Fruit fly (Drosophila melanogaster) whole organism, embryonic: ENCODE measurements around the gene CG46317.
A peak's percentile ranks its signal among the peaks of the same experiment; 100 is the strongest.

Source experiments
- Atf3 ChIP-seq: fragments of 200-800 bp; sonication (Bioruptor generic); optimal IDR thresholded peaks from 3 replicates; lab custom pipeline; 2016; ENCODE audit warnings: missing biosample characterization, missing genetic modification characterization
- C15 ChIP-seq: fragments of 200-800 bp; sonication (Bioruptor generic); IDR thresholded peaks from 3 replicates; pipeline ENCODE4 v1.3.6; 2022; ENCODE audit warnings: missing biosample characterization, missing genetic modification characterization
- CG10209 ChIP-seq: fragments of 200-800 bp; sonication (Bioruptor generic); optimal IDR thresholded peaks from 3 replicates; lab custom pipeline; 2017; ENCODE audit warnings: missing biosample characterization, mild to moderate bottlenecking, missing genetic modification characterization, missing genetic modification reagents
- CG11398 ChIP-seq: fragments of 200-800 bp; sonication (Bioruptor generic); optimal IDR thresholded peaks from 2 replicates; lab custom pipeline; 2016; ENCODE audit warnings: missing biosample characterization, missing genetic modification characterization
- CG13424 ChIP-seq: fragments of 200-800 bp; sonication (Bioruptor generic); optimal IDR thresholded peaks from 2 replicates; lab custom pipeline; 2019; ENCODE audit warnings: missing biosample characterization, mild to moderate bottlenecking, missing genetic modification characterization, moderate library complexity
- CG13624 ChIP-seq: fragments of 200-800 bp; sonication (Bioruptor generic); optimal IDR thresholded peaks from 2 replicates; lab custom pipeline; 2016; ENCODE audit warnings: missing biosample characterization, missing genetic modification characterization
- CG14441 ChIP-seq: fragments of 200-800 bp; sonication (Bioruptor generic); IDR thresholded peaks from 2 replicates; pipeline ENCODE4 v1.3.6; 2022; ENCODE audit warnings: missing biosample characterization, missing genetic modification characterization
- CG14710 ChIP-seq: fragments of 200-800 bp; sonication (Bioruptor generic); optimal IDR thresholded peaks from 3 replicates; lab custom pipeline; 2019; ENCODE audit warnings: missing biosample characterization, mild to moderate bottlenecking, missing genetic modification characterization, moderate library complexity
- CG16863 ChIP-seq: fragments of 200-800 bp; sonication (Bioruptor generic); optimal IDR thresholded peaks from 3 replicates; lab custom pipeline; 2016; ENCODE audit warnings: missing biosample characterization, missing genetic modification characterization
- CG17359 ChIP-seq: fragments of 200-800 bp; sonication (Bioruptor generic); optimal IDR thresholded peaks from 3 replicates; lab custom pipeline; 2018; ENCODE audit warnings: missing biosample characterization, mild to moderate bottlenecking, missing genetic modification characterization, moderate library complexity
- CG18619 ChIP-seq: fragments of 200-800 bp; sonication (Bioruptor generic); optimal IDR thresholded peaks from 3 replicates; lab custom pipeline; 2017; ENCODE audit warnings: missing biosample characterization, mild to moderate bottlenecking, missing genetic modification characterization
- CG34376 ChIP-seq: fragments of 200-800 bp; sonication (Bioruptor generic); optimal IDR thresholded peaks from 2 replicates; lab custom pipeline; 2018; ENCODE audit warnings: missing biosample characterization, mild to moderate bottlenecking, missing genetic modification characterization
- CG3847 ChIP-seq: fragments of 200-800 bp; sonication (Bioruptor generic); IDR thresholded peaks from 2 replicates; pipeline ENCODE4 v1.3.6; 2022; ENCODE audit warnings: missing biosample characterization, missing genetic modification characterization
- CG42726 ChIP-seq: fragments of 200-800 bp; sonication (Bioruptor generic); IDR thresholded peaks from 2 replicates; pipeline ENCODE4 v1.3.6; 2022; ENCODE audit warnings: missing biosample characterization, missing genetic modification characterization; ENCODE audit not compliant: partially characterized antibody
- CG4404 ChIP-seq: fragments of 200-800 bp; sonication (Bioruptor generic); IDR thresholded peaks from 2 replicates; pipeline ENCODE4 v1.3.6; 2022; ENCODE audit warnings: missing biosample characterization, missing genetic modification characterization
- CG6791 ChIP-seq: fragments of 200-800 bp; sonication (Bioruptor generic); IDR thresholded peaks from 3 replicates; pipeline ENCODE4 v1.3.6; 2022; ENCODE audit warnings: missing biosample characterization, missing genetic modification characterization; ENCODE audit not compliant: partially characterized antibody
- CG8290 ChIP-seq, 3 experiments: fragments of 200-800 bp; sonication (Bioruptor generic); optimal IDR thresholded peaks; 2 replicates each; lab custom pipeline; 2016 to 2019; ENCODE audit warnings: missing biosample characterization in 3 of 3, missing genetic modification characterization in 3 of 3, mild to moderate bottlenecking in 2 of 3, moderate library complexity in 1 of 3
- Dp ChIP-seq: fragments of 200-800 bp; sonication (Bioruptor generic); optimal IDR thresholded peaks from 2 replicates; lab custom pipeline; 2018; ENCODE audit warnings: missing biosample characterization, mild to moderate bottlenecking, missing genetic modification characterization, moderate library complexity
- Lhr ChIP-seq: fragments of 200-800 bp; sonication (Bioruptor generic); optimal IDR thresholded peaks from 3 replicates; lab custom pipeline; 2017; ENCODE audit warnings: mild to moderate bottlenecking, missing biosample characterization, missing genetic modification reagents, missing genetic modification characterization
- Lim3 ChIP-seq: fragments of 200-800 bp; sonication (Bioruptor generic); IDR thresholded peaks from 2 replicates; pipeline ENCODE4 v1.3.6; 2022; ENCODE audit warnings: missing biosample characterization, missing genetic modification characterization
- Mrtf ChIP-seq: fragments of 200-800 bp; sonication (Bioruptor generic); IDR thresholded peaks from 3 replicates; pipeline ENCODE4 v1.3.6; 2022; ENCODE audit warnings: missing biosample characterization, missing genetic modification characterization
- NC2α ChIP-seq: fragments of 200-800 bp; sonication (Bioruptor generic); optimal IDR thresholded peaks from 2 replicates; lab custom pipeline; 2016; ENCODE audit warnings: missing biosample characterization, missing genetic modification characterization
- NfI ChIP-seq: fragments of 200-800 bp; sonication (Bioruptor generic); optimal IDR thresholded peaks from 3 replicates; lab custom pipeline; 2018; ENCODE audit warnings: missing biosample characterization, mild to moderate bottlenecking, missing genetic modification characterization, moderate library complexity
- Sox102F ChIP-seq: fragments of 200-800 bp; sonication (Bioruptor generic); optimal IDR thresholded peaks from 2 replicates; lab custom pipeline; 2018; ENCODE audit warnings: missing biosample characterization, mild to moderate bottlenecking, missing genetic modification characterization, moderate library complexity
- Sry-β ChIP-seq: fragments of 200-800 bp; sonication (Bioruptor generic); optimal IDR thresholded peaks from 2 replicates; lab custom pipeline; 2018; ENCODE audit warnings: missing biosample characterization, mild to moderate bottlenecking, missing genetic modification characterization, moderate library complexity
- Stat92E ChIP-seq, 3 experiments: fragments of >200 bp in 2 of 3; fragments of 200-800 bp in 1 of 3; sonication (Bioruptor generic) in 1 of 3; optimal IDR thresholded peaks; 2 replicates each; lab custom pipeline; 2017 to 2019; ENCODE audit warnings: missing biosample characterization in 3 of 3, missing genetic modification characterization in 3 of 3, mild to moderate bottlenecking in 1 of 3, moderate library complexity in 1 of 3
- Tbp ChIP-seq: fragments of >200 bp; optimal IDR thresholded peaks from 2 replicates; lab custom pipeline; 2018; ENCODE audit warnings: missing biosample characterization, missing genetic modification characterization
- Vsx1 ChIP-seq: fragments of 200-800 bp; sonication (Bioruptor generic); optimal IDR thresholded peaks from 2 replicates; lab custom pipeline; 2017; ENCODE audit warnings: missing biosample characterization, mild to moderate bottlenecking, missing genetic modification characterization, missing genetic modification reagents
- YL-1 ChIP-seq: fragments of 200-800 bp; sonication (Bioruptor generic); optimal IDR thresholded peaks from 3 replicates; lab custom pipeline; 2017; ENCODE audit warnings: missing biosample characterization, mild to moderate bottlenecking, missing genetic modification characterization
- az2 ChIP-seq: fragments of 200-800 bp; sonication (Bioruptor generic); optimal IDR thresholded peaks from 3 replicates; lab custom pipeline; 2016; ENCODE audit warnings: missing biosample characterization, missing genetic modification characterization
- cas ChIP-seq: fragments of 200-800 bp; sonication (Bioruptor generic); IDR thresholded peaks from 2 replicates; pipeline ENCODE4 v1.3.6; 2022; ENCODE audit warnings: missing biosample characterization, missing genetic modification characterization
- cg ChIP-seq: fragments of 200-800 bp; sonication (Bioruptor generic); optimal IDR thresholded peaks from 3 replicates; lab custom pipeline; 2019; ENCODE audit warnings: missing biosample characterization, mild to moderate bottlenecking, missing genetic modification characterization, moderate library complexity
- crc ChIP-seq: fragments of 200-800 bp; sonication (Bioruptor generic); optimal IDR thresholded peaks from 2 replicates; lab custom pipeline; 2016; ENCODE audit warnings: missing biosample characterization, missing genetic modification characterization
- dmrt99B ChIP-seq: fragments of 200-800 bp; sonication (Bioruptor generic); optimal IDR thresholded peaks from 2 replicates; lab custom pipeline; 2018; ENCODE audit warnings: missing biosample characterization, mild to moderate bottlenecking, missing genetic modification characterization, moderate library complexity
- fu2 ChIP-seq: fragments of 200-800 bp; sonication (Bioruptor generic); optimal IDR thresholded peaks from 2 replicates; lab custom pipeline; 2016; ENCODE audit warnings: missing biosample characterization, missing genetic modification characterization
- gfzf ChIP-seq: fragments of 200-800 bp; sonication (Bioruptor generic); optimal IDR thresholded peaks from 2 replicates; lab custom pipeline; 2016; ENCODE audit warnings: missing biosample characterization, mild to moderate bottlenecking, missing genetic modification characterization, moderate library complexity
- grn ChIP-seq: fragments of 200-800 bp; sonication (Bioruptor generic); optimal IDR thresholded peaks from 3 replicates; lab custom pipeline; 2017; ENCODE audit warnings: missing biosample characterization, missing genetic modification characterization
- hth ChIP-seq: fragments of >200 bp; optimal IDR thresholded peaks from 2 replicates; lab custom pipeline; 2017; ENCODE audit warnings: inconsistent platforms
- kah ChIP-seq: fragments of 200-800 bp; sonication (Bioruptor generic); optimal IDR thresholded peaks from 2 replicates; lab custom pipeline; 2018; ENCODE audit warnings: missing biosample characterization, mild to moderate bottlenecking, missing genetic modification characterization
- lbe ChIP-seq: fragments of 200-800 bp; sonication (Bioruptor generic); optimal IDR thresholded peaks from 2 replicates; lab custom pipeline; 2016; ENCODE audit warnings: missing biosample characterization, mild to moderate bottlenecking, missing genetic modification characterization
- nerfin-1 ChIP-seq: fragments of 200-800 bp; sonication (Bioruptor generic); optimal IDR thresholded peaks from 3 replicates; lab custom pipeline; 2019; ENCODE audit warnings: missing biosample characterization, mild to moderate bottlenecking, missing genetic modification characterization, moderate library complexity
- nerfin-2 ChIP-seq: fragments of 200-800 bp; sonication (Bioruptor generic); IDR thresholded peaks from 2 replicates; pipeline ENCODE4 v1.3.6; 2022; ENCODE audit warnings: missing biosample characterization, missing genetic modification characterization; ENCODE audit not compliant: partially characterized antibody
- peb ChIP-seq: fragments of 200-800 bp; sonication (Bioruptor generic); IDR thresholded peaks from 2 replicates; pipeline ENCODE4 v1.3.6; 2022; ENCODE audit warnings: missing biosample characterization, missing genetic modification characterization
- repo ChIP-seq: fragments of 200-800 bp; sonication (Bioruptor generic); optimal IDR thresholded peaks from 2 replicates; lab custom pipeline; 2016; ENCODE audit warnings: missing biosample characterization, missing genetic modification characterization
- sd ChIP-seq: fragments of 200-800 bp; sonication (Bioruptor generic); optimal IDR thresholded peaks from 3 replicates; lab custom pipeline; 2018; ENCODE audit warnings: missing biosample characterization, mild to moderate bottlenecking, missing genetic modification characterization, moderate library complexity
- seq ChIP-seq: fragments of 200-800 bp; sonication (Bioruptor generic); IDR thresholded peaks from 2 replicates; pipeline ENCODE4 v1.3.6; 2022; ENCODE audit warnings: missing biosample characterization, missing genetic modification characterization
- slp2 ChIP-seq: fragments of 200-800 bp; sonication (Bioruptor generic); optimal IDR thresholded peaks from 2 replicates; lab custom pipeline; 2016; ENCODE audit warnings: missing biosample characterization, missing genetic modification characterization
- vfl ChIP-seq: fragments of 200-800 bp; sonication (Bioruptor generic); optimal IDR thresholded peaks from 2 replicates; lab custom pipeline; 2016; ENCODE audit warnings: missing biosample characterization, missing genetic modification characterization

CG46317 gene

DNA sequence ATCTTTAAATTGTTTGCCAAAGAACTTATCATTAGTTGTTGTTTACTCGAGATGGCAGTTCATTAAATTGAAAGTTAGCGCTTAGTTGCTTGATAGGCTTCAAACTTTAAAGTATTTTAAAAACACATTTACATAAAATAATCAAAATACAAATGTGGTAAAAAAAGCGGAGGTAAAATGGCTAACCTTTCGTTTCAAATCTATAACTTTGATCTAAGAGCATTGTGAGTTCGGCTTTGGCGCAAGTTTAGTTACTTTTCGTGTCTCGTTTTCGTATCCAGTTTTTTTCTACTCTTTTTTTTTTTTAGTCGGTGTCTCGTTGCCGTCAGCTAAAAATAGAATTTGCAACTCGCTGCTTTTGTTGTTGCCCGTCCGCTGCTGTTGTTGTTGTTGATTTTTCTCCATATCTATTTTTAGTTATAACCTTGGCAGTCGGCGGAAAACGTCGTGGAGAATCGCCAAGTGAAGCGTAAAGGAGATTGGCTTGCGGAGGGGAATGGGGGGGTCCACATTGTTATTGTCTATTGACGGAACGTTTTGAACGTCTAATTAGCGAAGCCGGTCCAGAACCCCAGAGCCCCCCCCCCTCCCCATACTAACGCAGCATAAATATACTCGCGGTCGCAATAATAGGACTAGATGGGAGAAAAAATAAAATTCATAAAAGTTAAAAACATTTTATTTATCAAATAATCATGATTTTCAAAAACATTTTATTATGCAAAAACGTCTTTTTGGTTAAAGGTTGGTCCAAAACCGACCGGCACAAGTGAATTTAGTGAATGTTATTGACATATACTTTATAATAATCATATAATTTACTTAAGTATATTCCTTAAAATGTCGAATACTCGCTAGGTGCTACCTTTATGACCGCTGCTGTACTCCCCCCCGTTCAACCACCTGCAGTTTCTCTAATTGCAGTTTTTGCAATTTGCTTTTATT is 46.2 kb upstream of the CG46317 start (continued):
- TF ChIP-seq crc (GFP tag; lab: Kevin White, UChicago) (no peak), CG34376 (no peak), Tbp (GFP tag; lab: Kevin White, UChicago) (no peak), nerfin-1 (no peak), CG14441 (GFP tag; lab: Robert Waterston, UW) (no peak), CG13624 (GFP tag; lab: Kevin White, UChicago) (peak; percentile 5), cas (GFP tag; lab: Robert Waterston, UW) (no peak), Mrtf (0 out of 3 replicates have a peak, but pooled peaks have one; percentile 26), Vsx1 (GFP tag; lab: Kevin White, UChicago) (peak; percentile 21), Lhr (no peak), Dp (GFP tag; lab: Kevin White, UChicago) (no peak), NfI (GFP tag; lab: Kevin White, UChicago) (peak; percentile 12), YL-1 (GFP tag; lab: Kevin White, UChicago) (no peak), CG4404 (GFP tag; lab: Robert Waterston, UW) (no peak), peb (GFP tag; lab: Robert Waterston, UW) (no peak), Stat92E (GFP tag; optimal IDR thresholded peaks at IDR 0.05; lab: Kevin White, UChicago) (no peak), C15 (no peak), CG11398 (GFP tag; lab: Kevin White, UChicago) (no peak), grn (no peak), sd (tag; lab: Kevin White, UChicago) (no peak), CG6791 (no peak), gfzf (GFP tag; lab: Kevin White, UChicago) (no peak), CG8290 (GFP tag; optimal IDR thresholded peaks at IDR 0.05; lab: Kevin White, UChicago) (no peak), CG8290 (tag; optimal IDR thresholded peaks at IDR 0.05; lab: Kevin White, UChicago) (no peak), CG14710 (tag; lab: Kevin White, UChicago) (no peak), CG13424 (peak; percentile 46), CG17359 (peak; percentile 2), vfl (GFP tag; lab: Kevin White, UChicago) (no peak), Lim3 (GFP tag; lab: Robert Waterston, UW) (no peak), CG16863 (GFP tag; lab: Kevin White, UChicago) (no peak), repo (no peak), dmrt99B (tag; lab: Kevin White, UChicago) (peak; percentile 57), nerfin-2 (GFP tag; lab: Robert Waterston, UW) (no peak), CG18619 (peak; percentile 51), hth (lab: Kevin White, UChicago) (no peak), CG3847 (GFP tag; lab: Robert Waterston, UW) (peak; percentile 48), Atf3 (GFP tag; lab: Kevin White, UChicago) (no peak), Sry-β (GFP tag; lab: Kevin White, UChicago) (no peak), seq (GFP tag; lab: Robert Waterston, UW) (peak; percentile 45; the same call in 1 of the 2 replicates), kah (GFP tag; lab: Kevin White, UChicago) (no peak), az2 (GFP tag; lab: Kevin White, UChicago) (no peak), cg (GFP tag; lab: Kevin White, UChicago) (no peak), fu2 (GFP tag; lab: Kevin White, UChicago) (no peak), NC2α (GFP tag; lab: Kevin White, UChicago) (no peak), CG10209 (peak; percentile 48), Sox102F (GFP tag; lab: Kevin White, UChicago) (peak; percentile 35), CG42726 (GFP tag; lab: Robert Waterston, UW) (no peak), slp2 (no peak), lbe (GFP tag; lab: Kevin White, UChicago) (no peak)
